Worm (Caenorhabditis elegans): ENCODE data around the gene R10D12.1.
A peak's percentile ranks its signal among the peaks of the same experiment; 100 is the strongest.

ce11 chrV:13961927-13962419 lies 27.5 kb upstream of the R10D12.1 start, which contains the start of the genes algn-13 and R10D12.13:
- TF ChIP-seq elt-1 (tag; optimal IDR thresholded peaks at IDR 0.05; ENCODE audit: borderline replicate concordance, insufficient read depth) (peak; percentile 47), lin-13 (tag; optimal IDR thresholded peaks at IDR 0.05) (peak; percentile 66), snpc-4 (tag; optimal IDR thresholded peaks at IDR 0.05) (no peak), lsy-2 (tag; optimal IDR thresholded peaks at IDR 0.05) (peak; percentile 37), ztf-11 (tag; optimal IDR thresholded peaks at IDR 0.05) (peak; percentile 59), tbx-8 (GFP tag; optimal IDR thresholded peaks at IDR 0.05) (peak; percentile 64), mab-5 (tag; optimal IDR thresholded peaks at IDR 0.05) (peak; percentile 60), nhr-237 (tag; optimal IDR thresholded peaks at IDR 0.05) (no peak), mep-1 (tag; optimal IDR thresholded peaks at IDR 0.05) (peak; percentile 79), sem-2 (GFP tag; optimal IDR thresholded peaks at IDR 0.05) (peak; percentile 64), nhr-76 (tag; optimal IDR thresholded peaks at IDR 0.05) (no peak), unc-39 (tag; optimal IDR thresholded peaks at IDR 0.05) (no peak)

All from whole organism, mixed stage, embryonic.